Fruit fly (Drosophila melanogaster): ENCODE measurements around the gene CG4199.
A peak's percentile ranks its signal among the peaks of the same experiment; 100 is the strongest.

The CG4199 gene

dm6 chrX:2041312-2041918 lies 31.9 kb downstream of the CG4199 start, which contains the start of gene CG4313:
CG4313 (plus strand) TSS chrX:2041868.
- TF ChIP-seq CG33017 (tag; optimal IDR thresholded peaks at IDR 0.05): no peak
- peak; percentile 77 for TF ChIP-seq CG1620 (GFP tag; optimal IDR thresholded peaks at IDR 0.05)
- TF ChIP-seq Crg-1 (GFP tag; optimal IDR thresholded peaks at IDR 0.05): peak; percentile 61
- peak; percentile 74 for TF ChIP-seq CG7101 (tag; optimal IDR thresholded peaks at IDR 0.05)
- peak; percentile 48 for TF ChIP-seq Mnt (GFP tag; optimal IDR thresholded peaks at IDR 0.05)
- no peak for TF ChIP-seq CG7045 (GFP tag; optimal IDR thresholded peaks at IDR 0.05)
- TF ChIP-seq CG5204 (GFP tag; optimal IDR thresholded peaks at IDR 0.05): peak; percentile 74
- peak; percentile 89 for TF ChIP-seq Hr96 (GFP tag; optimal IDR thresholded peaks at IDR 0.05)
- TF ChIP-seq cic (GFP tag; optimal IDR thresholded peaks at IDR 0.05): no peak
- peak; percentile 42 for TF ChIP-seq CG12768 (GFP tag; optimal IDR thresholded peaks at IDR 0.05)
- TF ChIP-seq ovo (GFP tag; optimal IDR thresholded peaks at IDR 0.05): peak; percentile 19
- TF ChIP-seq pad (GFP tag; optimal IDR thresholded peaks at IDR 0.05): peak; percentile 58
- TF ChIP-seq tj (GFP tag; optimal IDR thresholded peaks at IDR 0.05): peak; percentile 67
- TF ChIP-seq cnc (optimal IDR thresholded peaks at IDR 0.05): no peak
- TF ChIP-seq bab1 (GFP tag; optimal IDR thresholded peaks at IDR 0.05): peak; percentile 79
- peak; percentile 77 for TF ChIP-seq CG11617 (GFP tag; optimal IDR thresholded peaks at IDR 0.05)
- TF ChIP-seq Clk (GFP tag; optimal IDR thresholded peaks at IDR 0.05): no peak
- TF ChIP-seq CG14711 (tag; optimal IDR thresholded peaks at IDR 0.05): peak; percentile 95
- TF ChIP-seq kay (GFP tag; ENCODE audit: borderline replicate concordance): no peak
- TF ChIP-seq toe (GFP tag; optimal IDR thresholded peaks at IDR 0.05): peak; percentile 69

- TF ChIP-seq CG14711 (tag; optimal IDR thresholded peaks at IDR 0.05): no peak
- TF ChIP-seq CG11617 (GFP tag; optimal IDR thresholded peaks at IDR 0.05): no peak
- TF ChIP-seq cic (GFP tag; optimal IDR thresholded peaks at IDR 0.05): no peak
- no peak for TF ChIP-seq Mnt (GFP tag; optimal IDR thresholded peaks at IDR 0.05)
- TF ChIP-seq Hr96 (GFP tag; optimal IDR thresholded peaks at IDR 0.05): no peak
- no peak for TF ChIP-seq bab1 (GFP tag; optimal IDR thresholded peaks at IDR 0.05)
- no peak for TF ChIP-seq CG12768 (GFP tag; optimal IDR thresholded peaks at IDR 0.05)
- no peak for TF ChIP-seq ovo (GFP tag; optimal IDR thresholded peaks at IDR 0.05)
- no peak for TF ChIP-seq CG1620 (GFP tag; optimal IDR thresholded peaks at IDR 0.05)
- TF ChIP-seq CG7101 (tag; optimal IDR thresholded peaks at IDR 0.05): no peak
- no peak for TF ChIP-seq CG7045 (GFP tag; optimal IDR thresholded peaks at IDR 0.05)
- TF ChIP-seq Clk (GFP tag; optimal IDR thresholded peaks at IDR 0.05): no peak
- TF ChIP-seq Crg-1 (GFP tag; optimal IDR thresholded peaks at IDR 0.05): no peak
- no peak for TF ChIP-seq tj (GFP tag; optimal IDR thresholded peaks at IDR 0.05)
- TF ChIP-seq kay (GFP tag; ENCODE audit: borderline replicate concordance): no peak
These were observed 35.7 kb downstream of the CG4199 start for dm6 chrX:2037605-2038004.

- TF ChIP-seq CG7045 (GFP tag; optimal IDR thresholded peaks at IDR 0.05): no peak
- TF ChIP-seq cic (GFP tag; optimal IDR thresholded peaks at IDR 0.05): no peak
- no peak for TF ChIP-seq CG7101 (tag; optimal IDR thresholded peaks at IDR 0.05)
- TF ChIP-seq CG33017 (tag; optimal IDR thresholded peaks at IDR 0.05): no peak
- TF ChIP-seq CG14711 (tag; optimal IDR thresholded peaks at IDR 0.05): no peak
- TF ChIP-seq kay (GFP tag; ENCODE audit: borderline replicate concordance): no peak
- TF ChIP-seq Clk (GFP tag; optimal IDR thresholded peaks at IDR 0.05): no peak
- no peak for TF ChIP-seq ovo (GFP tag; optimal IDR thresholded peaks at IDR 0.05)
- TF ChIP-seq Mnt (GFP tag; optimal IDR thresholded peaks at IDR 0.05): no peak
- TF ChIP-seq tj (GFP tag; optimal IDR thresholded peaks at IDR 0.05): no peak
- TF ChIP-seq Hr96 (GFP tag; optimal IDR thresholded peaks at IDR 0.05): no peak
- TF ChIP-seq CG11617 (GFP tag; optimal IDR thresholded peaks at IDR 0.05): no peak
- TF ChIP-seq CG12768 (GFP tag; optimal IDR thresholded peaks at IDR 0.05): no peak
- TF ChIP-seq CG5204 (GFP tag; optimal IDR thresholded peaks at IDR 0.05): no peak
- no peak for TF ChIP-seq Crg-1 (GFP tag; optimal IDR thresholded peaks at IDR 0.05)
- no peak for TF ChIP-seq CG1620 (GFP tag; optimal IDR thresholded peaks at IDR 0.05)
- no peak for TF ChIP-seq pad (GFP tag; optimal IDR thresholded peaks at IDR 0.05)
- no peak for TF ChIP-seq bab1 (GFP tag; optimal IDR thresholded peaks at IDR 0.05)
- TF ChIP-seq toe (GFP tag; optimal IDR thresholded peaks at IDR 0.05): no peak
- no peak for TF ChIP-seq cnc (optimal IDR thresholded peaks at IDR 0.05)
These were observed 36.3 kb downstream of the CG4199 start for dm6 chrX:2036800-2037488.

dm6 chrX:2036383-2036782 lies 36.9 kb downstream of the CG4199 start:
- no peak for TF ChIP-seq tj (GFP tag; optimal IDR thresholded peaks at IDR 0.05)
- no peak for TF ChIP-seq Crg-1 (GFP tag; optimal IDR thresholded peaks at IDR 0.05)
- no peak for TF ChIP-seq CG14711 (tag; optimal IDR thresholded peaks at IDR 0.05)
- TF ChIP-seq bab1 (GFP tag; optimal IDR thresholded peaks at IDR 0.05): no peak
- no peak for TF ChIP-seq Mnt (GFP tag; optimal IDR thresholded peaks at IDR 0.05)
- no peak for TF ChIP-seq Hr96 (GFP tag; optimal IDR thresholded peaks at IDR 0.05)
- no peak for TF ChIP-seq cic (GFP tag; optimal IDR thresholded peaks at IDR 0.05)
- no peak for TF ChIP-seq toe (GFP tag; optimal IDR thresholded peaks at IDR 0.05)
- TF ChIP-seq kay (GFP tag; ENCODE audit: borderline replicate concordance): no peak
- no peak for TF ChIP-seq pad (GFP tag; optimal IDR thresholded peaks at IDR 0.05)
- TF ChIP-seq CG1620 (GFP tag; optimal IDR thresholded peaks at IDR 0.05): no peak
- no peak for TF ChIP-seq CG7045 (GFP tag; optimal IDR thresholded peaks at IDR 0.05)
- no peak for TF ChIP-seq Clk (GFP tag; optimal IDR thresholded peaks at IDR 0.05)
- no peak for TF ChIP-seq CG7101 (tag; optimal IDR thresholded peaks at IDR 0.05)
- no peak for TF ChIP-seq CG12768 (GFP tag; optimal IDR thresholded peaks at IDR 0.05)

- peak; percentile 66 for TF ChIP-seq CG14711 (tag; optimal IDR thresholded peaks at IDR 0.05)
- no peak for TF ChIP-seq toe (GFP tag; optimal IDR thresholded peaks at IDR 0.05)
- no peak for TF ChIP-seq CG7101 (tag; optimal IDR thresholded peaks at IDR 0.05)
- TF ChIP-seq Mnt (GFP tag; optimal IDR thresholded peaks at IDR 0.05): no peak
- TF ChIP-seq tj (GFP tag; optimal IDR thresholded peaks at IDR 0.05): peak; percentile 25
- no peak for TF ChIP-seq cic (GFP tag; optimal IDR thresholded peaks at IDR 0.05)
- TF ChIP-seq pad (GFP tag; optimal IDR thresholded peaks at IDR 0.05): peak; percentile 35
- TF ChIP-seq kay (GFP tag; ENCODE audit: borderline replicate concordance): no peak
- TF ChIP-seq CG11617 (GFP tag; optimal IDR thresholded peaks at IDR 0.05): no peak
These were observed 40.4 kb downstream of the CG4199 start for dm6 chrX:2032821-2033436.

All from whole organism, adult.